Worm (Caenorhabditis elegans) whole organism, young adult: ENCODE results near the gene Y55H10A.2.

Source experiments
- ama-1 ChIP-seq, 3 experiments: fragments of 150-350 bp in 1 of 3; sonication (generic microtip) in 2 of 3; optimal IDR thresholded peaks; 2 replicates each; lab custom pipeline; 2014 to 2018; ENCODE audit warnings: missing biosample characterization in 2 of 3, missing genetic modification characterization in 2 of 3, missing genetic modification reagents in 2 of 3
- dpff-1 ChIP-seq: sonication (generic microtip); optimal IDR thresholded peaks from 2 replicates; lab custom pipeline; 2017; ENCODE audit warnings: mild to moderate bottlenecking, missing genetic modification characterization, missing compliant biosample characterization
- let-607 ChIP-seq, 2 experiments: fragments of 200-800 bp in 1 of 2; sonication (Bioruptor generic) in 1 of 2; sonication (generic microtip) in 1 of 2; optimal IDR thresholded peaks; 2 replicates each; lab custom pipeline; 2016 to 2018; ENCODE audit warnings: mild to moderate bottlenecking in 2 of 2, missing compliant biosample characterization in 2 of 2, missing genetic modification characterization in 2 of 2, moderate library complexity in 2 of 2, missing genotype in 1 of 2
- lin-40 ChIP-seq: sonication (generic microtip); optimal IDR thresholded peaks from 2 replicates; lab custom pipeline; 2016; ENCODE audit warnings: missing genetic modification characterization, mild to moderate bottlenecking, missing compliant biosample characterization, missing genotype, missing genetic modification reagents
- sdz-38 ChIP-seq: sonication (generic microtip); optimal IDR thresholded peaks from 2 replicates; lab custom pipeline; 2016; ENCODE audit warnings: missing genotype, missing genetic modification characterization, missing compliant biosample characterization
- ztf-28 ChIP-seq: fragments of 200-800 bp; sonication (Bioruptor generic); IDR thresholded peaks from 2 replicates; pipeline ENCODE4 v1.3.6; 2022; ENCODE audit warnings: missing genetic modification reagents, missing genetic modification characterization, missing compliant biosample characterization

DNA sequence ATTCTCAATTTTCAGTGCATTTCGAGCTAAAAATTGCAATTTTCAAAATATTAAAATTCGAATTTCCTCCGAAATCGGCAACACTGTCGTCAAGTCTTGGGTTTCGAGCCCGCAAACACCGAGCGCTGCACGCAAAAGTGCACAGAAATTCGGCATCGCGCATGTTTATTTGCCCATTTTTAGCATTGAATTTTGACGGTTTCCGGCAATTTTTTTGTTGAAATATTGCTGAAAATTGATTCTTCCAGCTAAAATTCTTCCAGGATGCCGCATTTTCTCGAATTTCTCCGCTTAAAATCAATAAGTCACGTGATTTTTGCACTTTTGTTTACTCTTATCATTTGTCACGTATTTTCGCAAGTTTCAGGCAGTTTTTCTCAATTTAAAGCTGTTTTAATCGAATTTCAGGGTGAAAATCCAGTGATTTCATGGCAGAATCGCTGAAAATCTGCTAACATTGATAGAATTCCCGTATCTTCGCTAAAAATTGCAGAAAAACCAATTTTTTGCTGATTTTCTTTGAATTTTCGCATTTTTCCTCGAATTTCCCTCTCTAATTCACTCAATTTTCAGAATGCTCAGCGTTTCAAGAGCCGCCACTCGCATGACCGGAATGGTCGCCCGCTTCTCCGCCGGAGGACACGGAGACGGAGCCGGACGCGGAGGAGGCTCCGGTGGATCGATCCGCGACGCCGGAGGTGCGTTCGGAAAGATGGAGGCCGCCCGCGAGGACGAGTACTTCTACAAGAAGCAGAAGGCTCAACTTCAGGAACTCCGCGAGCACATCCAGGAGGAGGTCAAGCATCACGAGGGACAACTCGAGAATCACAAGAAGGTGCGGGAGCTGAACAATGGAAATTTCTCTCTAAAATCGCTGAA, 22.3 kb downstream of the Y55H10A.2 start, which contains the start of gene mai-2:
- TF ChIP-seq lin-40 (tag; lab: Kevin White, UChicago) (peak; percentile 12), let-607 (tag; optimal IDR thresholded peaks at IDR 0.05; lab: Kevin White, UChicago) (no peak), ztf-28 (GFP tag; lab: Robert Waterston, UW) (no peak), sdz-38 (tag; lab: Kevin White, UChicago) (no peak), ama-1 (optimal IDR thresholded peaks at IDR 0.05; lab: Kevin White, UChicago) (peak; percentile 67), ama-1 (GFP tag; optimal IDR thresholded peaks at IDR 0.05; lab: Kevin White, UChicago) (no peak), dpff-1 (tag; lab: Kevin White, UChicago) (no peak)
